Fruit fly (Drosophila melanogaster): ENCODE data around the gene GCS1.

- no peak for TF ChIP-seq CG10267 (tag; optimal IDR thresholded peaks at IDR 0.05)
- no peak for TF ChIP-seq CG12236 (GFP tag; optimal IDR thresholded peaks at IDR 0.05)
- no peak for TF ChIP-seq CG4360 (GFP tag; IDR thresholded peaks at IDR 0.05)
- no peak for TF ChIP-seq CG18262 (tag; optimal IDR thresholded peaks at IDR 0.05)
- no peak for TF ChIP-seq usp (GFP tag; optimal IDR thresholded peaks at IDR 0.05)
- no peak for TF ChIP-seq Side (GFP tag; optimal IDR thresholded peaks at IDR 0.05)
- TF ChIP-seq ato (GFP tag; IDR thresholded peaks at IDR 0.05; ENCODE audit: partially characterized antibody): no peak
- no peak for TF ChIP-seq CG3726 (GFP tag; IDR thresholded peaks at IDR 0.05)
- no peak for TF ChIP-seq vvl (GFP tag; IDR thresholded peaks at IDR 0.05)
- no peak for TF ChIP-seq p53 (GFP tag; optimal IDR thresholded peaks at IDR 0.05)
- TF ChIP-seq tgo (GFP tag; IDR thresholded peaks at IDR 0.05): no peak
- TF ChIP-seq CG7372 (GFP tag; IDR thresholded peaks at IDR 0.05): no peak
- TF ChIP-seq CG15011 (GFP tag; optimal IDR thresholded peaks at IDR 0.05): no peak
These were observed 25.1 kb downstream of the GCS1 start for dm6 chrX:11322659-11323058.
